Worm (Caenorhabditis elegans): ENCODE measurements around the gene vps-45.
A peak's percentile ranks its signal among the peaks of the same experiment; 100 is the strongest.

The vps-45 gene

ce11 chrX:970072-970471 is 4.6 kb downstream of the vps-45 start, which contains the start of gene C44C1.6:
C44C1.6 (minus strand) TSS chrX:970270.
- TF ChIP-seq pax-1 (tag; optimal IDR thresholded peaks at IDR 0.05), result no peak
- TF ChIP-seq lim-6 (tag; optimal IDR thresholded peaks at IDR 0.05), result no peak
- no peak for TF ChIP-seq unc-86 (tag; optimal IDR thresholded peaks at IDR 0.05)
- no peak for TF ChIP-seq pros-1 (tag; optimal IDR thresholded peaks at IDR 0.05)
- TF ChIP-seq zip-5 (tag; optimal IDR thresholded peaks at IDR 0.05), result no peak
- no peak for TF ChIP-seq fkh-10 (GFP tag; optimal IDR thresholded peaks at IDR 0.05)
- TF ChIP-seq pha-4 (tag; optimal IDR thresholded peaks at IDR 0.05), result no peak
- TF ChIP-seq nhr-232 (tag; optimal IDR thresholded peaks at IDR 0.05), result no peak
- no peak for TF ChIP-seq fax-1 (tag; optimal IDR thresholded peaks at IDR 0.05)
- no peak for TF ChIP-seq pqm-1 (tag; optimal IDR thresholded peaks at IDR 0.05)
- TF ChIP-seq sdc-2 (tag; optimal IDR thresholded peaks at IDR 0.05), result no peak

ce11 chrX:963171-963570 is 11.5 kb downstream of the vps-45 start, which contains the start of gene ncs-1:
ncs-1 (minus strand) TSS chrX:963271.
- TF ChIP-seq ets-4 (tag; optimal IDR thresholded peaks at IDR 0.05), result no peak
- TF ChIP-seq gmeb-2 (tag; optimal IDR thresholded peaks at IDR 0.05), result no peak
- no peak for TF ChIP-seq sdc-2 (tag; optimal IDR thresholded peaks at IDR 0.05)
- TF ChIP-seq tbx-2 (tag; optimal IDR thresholded peaks at IDR 0.05), result no peak
- TF ChIP-seq unc-42 (tag; optimal IDR thresholded peaks at IDR 0.05), result no peak
- TF ChIP-seq fkh-6 (tag; optimal IDR thresholded peaks at IDR 0.05), result no peak
- TF ChIP-seq pat-9 (tag; optimal IDR thresholded peaks at IDR 0.05), result no peak
- no peak for TF ChIP-seq hlh-8 (tag; optimal IDR thresholded peaks at IDR 0.05)
- TF ChIP-seq Y22D7AL.16 (tag; optimal IDR thresholded peaks at IDR 0.05), result no peak
- no peak for TF ChIP-seq elt-2 (tag; optimal IDR thresholded peaks at IDR 0.05)
- no peak for TF ChIP-seq pag-3 (tag; optimal IDR thresholded peaks at IDR 0.05; ENCODE audit: borderline replicate concordance)
- no peak for TF ChIP-seq zip-5 (tag; optimal IDR thresholded peaks at IDR 0.05)
- TF ChIP-seq ceh-18 (tag; optimal IDR thresholded peaks at IDR 0.05), result no peak

ce11 chrX:960139-960538 is 14.5 kb downstream of the vps-45 start:
- TF ChIP-seq dmd-4 (tag; optimal IDR thresholded peaks at IDR 0.05; ENCODE audit: borderline replicate concordance), result no peak
- TF ChIP-seq ceh-18 (tag; optimal IDR thresholded peaks at IDR 0.05), result no peak
- TF ChIP-seq hlh-13 (GFP tag; optimal IDR thresholded peaks at IDR 0.05), result no peak
- no peak for TF ChIP-seq dve-1 (tag; optimal IDR thresholded peaks at IDR 0.05)
- TF ChIP-seq fkh-10 (GFP tag; optimal IDR thresholded peaks at IDR 0.05), result no peak
- TF ChIP-seq ceh-24 (tag; optimal IDR thresholded peaks at IDR 0.05), result no peak
- TF ChIP-seq ceh-45 (GFP tag; IDR thresholded peaks at IDR 0.05), result no peak
- no peak for TF ChIP-seq odd-2 (tag; optimal IDR thresholded peaks at IDR 0.05)

ce11 chrX:957581-957980 is 17.1 kb downstream of the vps-45 start, which contains the start of gene chil-10:
chil-10 (plus strand) TSS chrX:957881.
- TF ChIP-seq ref-2 (tag; optimal IDR thresholded peaks at IDR 0.05) (no peak), odd-2 (tag; optimal IDR thresholded peaks at IDR 0.05) (no peak)

- TF ChIP-seq unc-42 (tag; optimal IDR thresholded peaks at IDR 0.05) (peak; percentile 68), Y22D7AL.16 (tag; optimal IDR thresholded peaks at IDR 0.05) (no peak), tbx-2 (tag; optimal IDR thresholded peaks at IDR 0.05) (peak; percentile 34), syd-9 (tag; optimal IDR thresholded peaks at IDR 0.05) (no peak), elt-2 (tag; optimal IDR thresholded peaks at IDR 0.05) (peak; percentile 40), ceh-48 (tag; optimal IDR thresholded peaks at IDR 0.05) (peak; percentile 41), nfya-1 (tag; optimal IDR thresholded peaks at IDR 0.05) (peak; percentile 52), ref-2 (tag; optimal IDR thresholded peaks at IDR 0.05) (peak; percentile 10)
These were observed 20.1 kb downstream of the vps-45 start, which contains the start of gene apm-3 for ce11 chrX:954499-955061. apm-3 (plus strand) TSS chrX:954975.
